Fruit fly (Drosophila melanogaster): ENCODE results near the gene CG43307.

- TF ChIP-seq ovo (GFP tag; optimal IDR thresholded peaks at IDR 0.05) (no peak), CG7101 (tag; optimal IDR thresholded peaks at IDR 0.05) (no peak), CG12768 (GFP tag; optimal IDR thresholded peaks at IDR 0.05) (no peak), toe (GFP tag; optimal IDR thresholded peaks at IDR 0.05) (no peak), kay (GFP tag; ENCODE audit: borderline replicate concordance) (no peak), CG5204 (GFP tag; optimal IDR thresholded peaks at IDR 0.05) (no peak), CG7045 (GFP tag; optimal IDR thresholded peaks at IDR 0.05) (no peak), Clk (GFP tag; optimal IDR thresholded peaks at IDR 0.05) (no peak), cic (GFP tag; optimal IDR thresholded peaks at IDR 0.05) (no peak), bab1 (GFP tag; optimal IDR thresholded peaks at IDR 0.05) (no peak), Crg-1 (GFP tag; optimal IDR thresholded peaks at IDR 0.05) (no peak), CG14711 (tag; optimal IDR thresholded peaks at IDR 0.05) (no peak)
Observed at dm6 chr2L:5766498-5767008, 44.8 kb upstream of the CG43307 start.
